Fruit fly (Drosophila melanogaster) whole organism, wandering third instar larva: ENCODE data around the gene CG7950.

ENCODE experiments used
- Abd-B ChIP-seq: fragments of >200 bp; optimal IDR thresholded peaks from 2 replicates; lab custom pipeline; 2017; ENCODE audit warnings: missing biosample characterization, missing genetic modification characterization
- CG32264 ChIP-seq: fragments of 200-800 bp; sonication (Bioruptor generic); optimal IDR thresholded peaks from 2 replicates; lab custom pipeline; 2016; ENCODE audit warnings: missing biosample characterization, missing genetic modification characterization
- CG9705 ChIP-seq: fragments of 200-800 bp; sonication (Bioruptor generic); optimal IDR thresholded peaks from 2 replicates; lab custom pipeline; 2018; ENCODE audit warnings: missing biosample characterization, mild to moderate bottlenecking, missing genetic modification characterization
- CrebA ChIP-seq: fragments of 200-800 bp; sonication (Bioruptor generic); optimal IDR thresholded peaks from 2 replicates; lab custom pipeline; 2016; ENCODE audit warnings: missing biosample characterization, mild to moderate bottlenecking, missing genetic modification characterization, borderline replicate concordance
- Dfd ChIP-seq: fragments of >200 bp; optimal IDR thresholded peaks from 2 replicates; lab custom pipeline; 2017; ENCODE audit warnings: missing biosample characterization, missing genetic modification characterization
- Dif ChIP-seq: fragments of 200-275, 200-300 bp; sonication (Bioruptor generic); optimal IDR thresholded peaks from 2 replicates; lab custom pipeline; 2018; ENCODE audit warnings: missing biosample characterization, missing genetic modification characterization; ENCODE audit not compliant: partially characterized antibody
- GATAd ChIP-seq: sonication (Bioruptor generic); optimal IDR thresholded peaks from 2 replicates; lab custom pipeline; 2016; ENCODE audit warnings: missing biosample characterization, missing genetic modification characterization
- HLH106 ChIP-seq: fragments of 200-800 bp; optimal IDR thresholded peaks from 3 replicates; lab custom pipeline; 2019; ENCODE audit warnings: missing biosample characterization, mild to moderate bottlenecking, missing genetic modification characterization, moderate library complexity
- Hnf4 ChIP-seq: fragments of 200-800 bp; sonication (Bioruptor generic); optimal IDR thresholded peaks from 2 replicates; lab custom pipeline; 2016; ENCODE audit warnings: missing biosample characterization, mild to moderate bottlenecking, missing genetic modification characterization
- Hr78 ChIP-seq: fragments of >200 bp; optimal IDR thresholded peaks from 2 replicates; lab custom pipeline; 2017; ENCODE audit warnings: missing biosample characterization, missing genetic modification characterization
- Hr83 ChIP-seq: fragments of 200-300 bp; sonication (Bioruptor generic); optimal IDR thresholded peaks from 2 replicates; lab custom pipeline; 2016; ENCODE audit warnings: missing biosample characterization, mild to moderate bottlenecking, missing genetic modification characterization, moderate library complexity; ENCODE audit not compliant: poor library complexity, severe bottlenecking
- Jra ChIP-seq: sonication (Bioruptor generic); optimal IDR thresholded peaks from 2 replicates; lab custom pipeline; 2016; ENCODE audit warnings: missing biosample characterization, missing genetic modification characterization
- Mio ChIP-seq: sonication (Bioruptor generic); optimal IDR thresholded peaks from 2 replicates; lab custom pipeline; 2016; ENCODE audit warnings: missing biosample characterization, missing genetic modification characterization
- Myc ChIP-seq: fragments of >200 bp; optimal IDR thresholded peaks from 2 replicates; lab custom pipeline; 2017
- N ChIP-seq: fragments of >200 bp; optimal IDR thresholded peaks from 2 replicates; lab custom pipeline; 2018; ENCODE audit warnings: missing biosample characterization, missing external identifiers, missing genetic modification characterization
- OdsH ChIP-seq: fragments of 200-800 bp; sonication (Bioruptor generic); optimal IDR thresholded peaks from 2 replicates; lab custom pipeline; 2016; ENCODE audit warnings: missing biosample characterization, mild to moderate bottlenecking, missing genetic modification characterization
- Rel ChIP-seq, 2 experiments: fragments of 200-800 bp; sonication (Bioruptor generic) in 1 of 2; optimal IDR thresholded peaks; 2 replicates in 1 of 2; 3 replicates in 1 of 2; lab custom pipeline; 2016 to 2019; ENCODE audit warnings: mild to moderate bottlenecking in 2 of 2, missing biosample characterization in 2 of 2, missing genetic modification characterization in 2 of 2, moderate library complexity in 1 of 2
- Sp1 ChIP-seq: fragments of 200-800 bp; sonication (Bioruptor generic); optimal IDR thresholded peaks from 3 replicates; lab custom pipeline; 2019; ENCODE audit warnings: missing biosample characterization, mild to moderate bottlenecking, missing genetic modification characterization, moderate library complexity
- Vsx2 ChIP-seq: fragments of 200-300, 225-300 bp; sonication (Bioruptor generic); optimal IDR thresholded peaks from 2 replicates; lab custom pipeline; 2018; ENCODE audit warnings: missing biosample characterization, missing genetic modification characterization; ENCODE audit not compliant: partially characterized antibody
- br ChIP-seq: fragments of 200-800 bp; sonication (Bioruptor generic); optimal IDR thresholded peaks from 2 replicates; lab custom pipeline; 2016; ENCODE audit warnings: missing biosample characterization, missing genetic modification characterization
- brk ChIP-seq: fragments of 200-800 bp; sonication (Bioruptor generic); optimal IDR thresholded peaks from 2 replicates; lab custom pipeline; 2016; ENCODE audit warnings: missing biosample characterization, mild to moderate bottlenecking, missing genetic modification characterization
- dl ChIP-seq, 2 experiments: fragments of 175-275, 200-275 bp in 1 of 2; fragments of 200-275 bp in 1 of 2; sonication (Bioruptor generic); optimal IDR thresholded peaks; lab custom pipeline; 2018; ENCODE audit warnings: mild to moderate bottlenecking in 2 of 2, missing biosample characterization in 2 of 2, missing genetic modification characterization in 2 of 2, moderate library complexity in 2 of 2; ENCODE audit not compliant: partially characterized antibody in 2 of 2, insufficient read depth in 1 of 2
- dmrt93B ChIP-seq: fragments of 200-800 bp; sonication (Bioruptor generic); optimal IDR thresholded peaks from 2 replicates; lab custom pipeline; 2018; ENCODE audit warnings: missing biosample characterization, mild to moderate bottlenecking, missing genetic modification characterization
- dsf ChIP-seq: sonication (Bioruptor generic); optimal IDR thresholded peaks from 2 replicates; lab custom pipeline; 2016; ENCODE audit warnings: missing biosample characterization, missing genetic modification characterization, borderline replicate concordance
- ey ChIP-seq: fragments of 200-800 bp; sonication (Bioruptor generic); optimal IDR thresholded peaks from 2 replicates; lab custom pipeline; 2016; ENCODE audit warnings: missing biosample characterization, missing genetic modification characterization
- foxo ChIP-seq, 2 experiments: fragments of 200-800 bp; sonication (Bioruptor generic); optimal IDR thresholded peaks; 2 replicates in 1 of 2; 3 replicates in 1 of 2; lab custom pipeline; 2016 to 2017; ENCODE audit warnings: missing biosample characterization in 2 of 2, missing genetic modification characterization in 2 of 2
- h ChIP-seq: fragments of 200-800 bp; sonication (Bioruptor generic); optimal IDR thresholded peaks from 3 replicates; lab custom pipeline; 2016; ENCODE audit warnings: missing biosample characterization, mild to moderate bottlenecking, missing genetic modification characterization
- jim ChIP-seq: fragments of 175-275, 200-325 bp; sonication (Bioruptor generic); optimal IDR thresholded peaks from 2 replicates; lab custom pipeline; 2016; ENCODE audit warnings: missing biosample characterization, mild to moderate bottlenecking, missing genetic modification characterization
- lola ChIP-seq: fragments of >200 bp; optimal IDR thresholded peaks from 2 replicates; lab custom pipeline; 2017; ENCODE audit warnings: missing biosample characterization, missing genetic modification characterization
- pan ChIP-seq: fragments of >200 bp; optimal IDR thresholded peaks from 2 replicates; lab custom pipeline; 2017
- psq ChIP-seq: fragments of 200-800 bp; sonication (Bioruptor generic); optimal IDR thresholded peaks from 3 replicates; lab custom pipeline; 2017; ENCODE audit warnings: missing biosample characterization, mild to moderate bottlenecking, missing genetic modification characterization, moderate library complexity
- rgr ChIP-seq: fragments of 200-800 bp; sonication (Bioruptor generic); optimal IDR thresholded peaks from 3 replicates; lab custom pipeline; 2016; ENCODE audit warnings: missing biosample characterization, mild to moderate bottlenecking, missing genetic modification characterization
- sage ChIP-seq: fragments of 200-800 bp; sonication (Bioruptor generic); optimal IDR thresholded peaks from 2 replicates; lab custom pipeline; 2016; ENCODE audit warnings: missing biosample characterization, mild to moderate bottlenecking, missing genetic modification characterization
- sv ChIP-seq: fragments of 200-800 bp; sonication (Bioruptor generic); optimal IDR thresholded peaks from 3 replicates; lab custom pipeline; 2016; ENCODE audit warnings: missing biosample characterization, missing genetic modification characterization
- tai ChIP-seq: sonication (Bioruptor generic); optimal IDR thresholded peaks from 2 replicates; lab custom pipeline; 2016; ENCODE audit warnings: missing biosample characterization, missing genetic modification characterization
- usp ChIP-seq: fragments of >200 bp; optimal IDR thresholded peaks from 2 replicates; lab custom pipeline; 2017; ENCODE audit warnings: missing biosample characterization, missing genetic modification characterization
- woc ChIP-seq: sonication (Bioruptor generic); optimal IDR thresholded peaks from 2 replicates; lab custom pipeline; 2016; ENCODE audit warnings: missing biosample characterization, mild to moderate bottlenecking, missing genetic modification characterization

CG7950 gene

DNA sequence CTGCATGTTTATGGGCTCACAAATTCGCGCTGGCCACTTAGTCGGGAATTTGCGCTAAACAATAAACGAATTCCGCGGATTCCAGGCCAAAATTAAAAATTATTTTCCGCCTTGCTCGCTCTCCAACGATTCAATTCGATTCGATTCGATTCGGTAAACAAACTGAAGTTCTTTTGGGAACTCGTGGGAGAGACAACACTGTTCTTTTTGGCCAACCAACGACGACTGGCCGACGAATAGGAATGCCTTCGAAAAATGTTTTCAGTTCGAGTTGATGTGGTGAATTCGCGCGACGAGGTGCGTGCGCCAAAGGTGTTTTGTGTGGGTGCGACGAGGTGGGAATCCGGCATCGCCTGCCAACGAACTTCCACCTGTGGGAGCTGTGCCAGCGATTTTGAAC lies 4.7 kb upstream of the CG7950 start, which contains the start of gene CG15528:
CG15528 (minus strand) TSS at position 180 of the 400 bp plus-strand sequence.
- no peak for TF ChIP-seq Dfd (GFP tag; lab: Kevin White, UChicago)
- TF ChIP-seq, all 38 proteins: peak for 0

dm6 chr3R:30052455-30053046 lies 4.1 kb upstream of the CG7950 start, which contains the start of gene Jasper:
Gene Jasper, plus strand, starts transcription at chr3R:30052514.
- TF ChIP-seq brk (GFP tag; lab: Kevin White, UChicago) (no peak), jim (GFP tag; lab: Kevin White, UChicago) (no peak), rgr (GFP tag; lab: Kevin White, UChicago) (no peak), foxo (GFP tag; optimal IDR thresholded peaks at IDR 0.05; lab: Kevin White, UChicago) (no peak), sv (no peak), Sp1 (GFP tag; lab: Kevin White, UChicago) (peak; percentile 29), dsf (GFP tag; lab: Kevin White, UChicago) (no peak), HLH106 (tag; lab: Kevin White, UChicago) (peak; percentile 11), Dif (GFP tag; lab: Kevin White, UChicago) (peak; percentile 11), h (GFP tag; lab: Kevin White, UChicago) (no peak), Myc (lab: Kevin White, UChicago) (peak; percentile 28), ey (no peak), Rel (GFP tag; optimal IDR thresholded peaks at IDR 0.05; lab: Kevin White, UChicago) (no peak), Rel (tag; optimal IDR thresholded peaks at IDR 0.05; lab: Kevin White, UChicago) (peak; percentile 26)

- TF ChIP-seq Myc (lab: Kevin White, UChicago) (no peak), dsf (GFP tag; lab: Kevin White, UChicago) (no peak), lola (no peak), Dfd (GFP tag; lab: Kevin White, UChicago) (no peak), Hr83 (GFP tag; lab: Kevin White, UChicago) (peak; percentile 21), Hr78 (no peak), sage (GFP tag; lab: Kevin White, UChicago) (no peak), dmrt93B (GFP tag; lab: Kevin White, UChicago) (no peak), dl (GFP tag; optimal IDR thresholded peaks at IDR 0.05; lab: Kevin White, UChicago; ENCODE audit: insufficient read depth in 1 of 2, partially characterized antibody in 2 of 2) (no peak), Sp1 (GFP tag; lab: Kevin White, UChicago) (peak; percentile 13), CG9705 (no peak), jim (GFP tag; lab: Kevin White, UChicago) (no peak), Dif (GFP tag; lab: Kevin White, UChicago) (no peak), GATAd (no peak), CG32264 (GFP tag; lab: Kevin White, UChicago) (no peak), ey (peak; percentile 19), Mio (GFP tag; lab: Kevin White, UChicago) (no peak), usp (GFP tag; lab: Kevin White, UChicago) (no peak), foxo (GFP tag; optimal IDR thresholded peaks at IDR 0.05; lab: Kevin White, UChicago) (peak in 1 of 2 experiments; percentile 43), br (GFP tag; lab: Kevin White, UChicago) (peak; percentile 30), Jra (GFP tag; lab: Kevin White, UChicago) (no peak), tai (no peak), Abd-B (no peak), Rel (GFP tag; optimal IDR thresholded peaks at IDR 0.05; lab: Kevin White, UChicago) (no peak), Rel (tag; optimal IDR thresholded peaks at IDR 0.05; lab: Kevin White, UChicago) (no peak), psq (GFP tag; lab: Kevin White, UChicago) (no peak), h (GFP tag; lab: Kevin White, UChicago) (peak; percentile 18), HLH106 (tag; lab: Kevin White, UChicago) (peak; percentile 39), woc (GFP tag; lab: Kevin White, UChicago) (peak; percentile 47), sv (no peak), Vsx2 (GFP tag; lab: Kevin White, UChicago) (no peak), CrebA (GFP tag; lab: Kevin White, UChicago) (no peak), brk (GFP tag; lab: Kevin White, UChicago) (no peak), pan (lab: Kevin White, UChicago) (no peak), Hnf4 (GFP tag; lab: Kevin White, UChicago) (no peak), OdsH (GFP tag; lab: Kevin White, UChicago) (peak; percentile 4), N (no peak), rgr (GFP tag; lab: Kevin White, UChicago) (peak; percentile 53)
Observed at dm6 chr3R:30055915-30056544, 629 bp upstream of the CG7950 start, which contains the start of the genes Rpp14b and spn-A. Gene Rpp14b, plus strand, starts transcription at chr3R:30055957. Gene spn-A, minus strand, starts transcription at chr3R:30056037.
